Worm (Caenorhabditis elegans) whole organism, L3 larva: Measurements from ENCODE around the gene F59A7.5.

ENCODE experiments used
- ceh-9 ChIP-seq: sonication (generic microtip); optimal IDR thresholded peaks from 2 replicates; lab custom pipeline; 2018; ENCODE audit warnings: missing biosample characterization, missing genetic modification characterization
- daf-12 ChIP-seq: fragments of 150-350 bp; optimal IDR thresholded peaks from 2 replicates; lab custom pipeline; 2014; ENCODE audit warnings: missing biosample characterization, missing genetic modification reagents, missing genetic modification characterization
- egl-27 ChIP-seq: sonication (generic microtip); optimal IDR thresholded peaks from 4 replicates; lab custom pipeline; 2017; ENCODE audit warnings: missing biosample characterization, missing genetic modification reagents, missing genetic modification characterization
- lin-39 ChIP-seq: fragments of 150-350 bp; optimal IDR thresholded peaks from 2 replicates; lab custom pipeline; 2018; ENCODE audit warnings: missing biosample characterization, missing genetic modification reagents, missing genetic modification characterization
- mml-1 ChIP-seq: fragments of 150-350 bp; sonication (generic microtip); optimal IDR thresholded peaks from 3 replicates; lab custom pipeline; 2014; ENCODE audit warnings: missing biosample characterization, missing genetic modification characterization
- nhr-11 ChIP-seq: fragments of 150-350 bp; optimal IDR thresholded peaks from 2 replicates; lab custom pipeline; 2014; ENCODE audit warnings: missing biosample characterization, missing genetic modification characterization
- nhr-237 ChIP-seq: fragments of 150-350 bp; optimal IDR thresholded peaks from 2 replicates; lab custom pipeline; 2014; ENCODE audit warnings: missing biosample characterization, missing genetic modification characterization
- nhr-67 ChIP-seq: fragments of 150-350 bp; optimal IDR thresholded peaks from 2 replicates; lab custom pipeline; 2014; ENCODE audit warnings: missing biosample characterization, missing genetic modification characterization
- sea-2 ChIP-seq: fragments of 150-350 bp; sonication (generic microtip); optimal IDR thresholded peaks from 4 replicates; lab custom pipeline; 2014; ENCODE audit warnings: missing biosample characterization, missing genetic modification reagents, missing genetic modification characterization
- skn-1 ChIP-seq: fragments of 150-350 bp; optimal IDR thresholded peaks from 2 replicates; lab custom pipeline; 2014; ENCODE audit warnings: missing biosample characterization, missing genetic modification characterization

- no peak for TF ChIP-seq egl-27 (tag; lab: Kevin White, UChicago)
- TF ChIP-seq nhr-67 (tag; lab: Kevin White, UChicago), result no peak
- no peak for TF ChIP-seq nhr-237
- TF ChIP-seq ceh-9, result no peak
- no peak for TF ChIP-seq sea-2 (GFP tag; lab: Kevin White, UChicago)
- TF ChIP-seq skn-1 (tag; lab: Kevin White, UChicago), result no peak
- no peak for TF ChIP-seq mml-1 (tag; lab: Kevin White, UChicago)
- TF ChIP-seq nhr-11, result no peak
- no peak for TF ChIP-seq daf-12 (tag; lab: Kevin White, UChicago)
- no peak for TF ChIP-seq lin-39 (tag; lab: Kevin White, UChicago)
These were observed 35.5 kb upstream of the F59A7.5 start, which contains the start of gene T08B1.1 for ce11 chrV:1986954-1987353.
